Fruit fly (Drosophila melanogaster): ENCODE measurements around the gene PTPMT1.
A peak's percentile ranks its signal among the peaks of the same experiment; 100 is the strongest.

PTPMT1 gene

DNA sequence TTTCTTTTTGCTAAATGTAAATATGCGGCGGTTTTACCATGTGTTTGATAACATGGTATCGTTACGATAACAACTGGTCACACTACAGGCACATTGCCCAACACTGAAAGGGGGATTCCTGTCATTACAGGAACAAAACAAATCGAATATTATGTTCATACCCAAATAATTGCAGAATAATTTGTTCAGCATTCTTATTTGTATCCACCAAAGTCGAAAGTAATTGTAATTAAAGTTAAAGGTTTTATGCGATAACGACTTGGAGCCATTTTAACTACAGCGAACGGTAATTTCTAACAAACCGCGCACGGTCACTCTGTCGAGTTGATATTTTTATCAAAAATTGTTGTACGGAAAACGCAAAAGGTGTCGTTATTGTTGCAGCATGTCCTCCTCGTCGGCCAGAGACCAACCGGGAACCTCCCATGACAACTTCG is 9.3 kb downstream of the PTPMT1 start, which contains the start of the genes CG10214 and CG10375 (continued):
- TF ChIP-seq bbx (GFP tag; IDR thresholded peaks at IDR 0.05; ENCODE audit: partially characterized antibody) (no peak), CG6791 (GFP tag; IDR thresholded peaks at IDR 0.05; ENCODE audit: partially characterized antibody) (no peak), fu2 (GFP tag; optimal IDR thresholded peaks at IDR 0.05) (peak; percentile 79), CG7987 (GFP tag; optimal IDR thresholded peaks at IDR 0.05) (peak; percentile 64), fru (optimal IDR thresholded peaks at IDR 0.05) (no peak), Dll (GFP tag; IDR thresholded peaks at IDR 0.05; ENCODE audit: partially characterized antibody) (peak; percentile 61; the same call in 2 of the 4 replicates), Sry-β (GFP tag; optimal IDR thresholded peaks at IDR 0.05) (no peak), eve (GFP tag; optimal IDR thresholded peaks at IDR 0.05) (no peak), Ets97D (GFP tag; optimal IDR thresholded peaks at IDR 0.05) (peak; percentile 87), CG16863 (GFP tag; optimal IDR thresholded peaks at IDR 0.05) (peak; percentile 76), CG14860 (GFP tag; IDR thresholded peaks at IDR 0.05; ENCODE audit: partially characterized antibody) (0 out of 3 replicates have a peak, but pooled peaks have one; percentile 18), pb (GFP tag; optimal IDR thresholded peaks at IDR 0.05) (peak; percentile 55), pan (optimal IDR thresholded peaks at IDR 0.05) (no peak), pan (GFP tag; optimal IDR thresholded peaks at IDR 0.05 in 1 of 2, IDR thresholded peaks at IDR 0.05 in 1 of 2) (peak in 1 of 2 experiments; percentile 74), Ravus (GFP tag; IDR thresholded peaks at IDR 0.05) (no peak), pita (GFP tag; optimal IDR thresholded peaks at IDR 0.05) (no peak), ash1 (GFP tag; optimal IDR thresholded peaks at IDR 0.05) (no peak), sob (GFP tag; IDR thresholded peaks at IDR 0.05) (peak; percentile 73; the same call in 1 of the 2 replicates), fd96Cb (tag; optimal IDR thresholded peaks at IDR 0.05) (peak; percentile 26), CG7839 (tag; optimal IDR thresholded peaks at IDR 0.05) (peak; percentile 71), Ets65A (GFP tag) (peak; percentile 97), hb (GFP tag; IDR thresholded peaks at IDR 0.05; ENCODE audit: partially characterized antibody) (no peak), HmgZ (tag; optimal IDR thresholded peaks at IDR 0.05) (peak; percentile 85), Mrtf (GFP tag; IDR thresholded peaks at IDR 0.05) (no peak), klu (GFP tag; IDR thresholded peaks at IDR 0.05) (no peak; the same call in 1 of the 2 replicates), CG1024 (GFP tag; IDR thresholded peaks at IDR 0.05) (no peak), CG5245 (GFP tag; optimal IDR thresholded peaks at IDR 0.05) (peak; percentile 42), nau (GFP tag; optimal IDR thresholded peaks at IDR 0.05) (no peak), zf30C (GFP tag; optimal IDR thresholded peaks at IDR 0.05) (no peak), Lpt (GFP tag; optimal IDR thresholded peaks at IDR 0.05) (no peak), CG11093 (GFP tag; IDR thresholded peaks at IDR 0.05) (no peak), Lhr (GFP tag; optimal IDR thresholded peaks at IDR 0.05) (peak; percentile 53), CG9817 (tag; optimal IDR thresholded peaks at IDR 0.05) (peak; percentile 66), CG14014 (GFP tag; IDR thresholded peaks at IDR 0.05) (0 out of 2 replicates have a peak, but pooled peaks have one; percentile 40), vfl (GFP tag; optimal IDR thresholded peaks at IDR 0.05) (peak; percentile 69), CG31441 (GFP tag; IDR thresholded peaks at IDR 0.05) (no peak; the same call in none of the 2 replicates), CG17385 (GFP tag; optimal IDR thresholded peaks at IDR 0.05) (peak; percentile 64), danr (GFP tag; IDR thresholded peaks at IDR 0.05) (0 out of 2 replicates have a peak, but pooled peaks have one; percentile 23), sug (tag; optimal IDR thresholded peaks at IDR 0.05) (peak; percentile 72), Dref (GFP tag; IDR thresholded peaks at IDR 0.05) (peak; percentile 49), Med (GFP tag) (peak; percentile 98), CG18476 (GFP tag; optimal IDR thresholded peaks at IDR 0.05) (peak; percentile 46), ERR (GFP tag; optimal IDR thresholded peaks at IDR 0.05) (peak; percentile 73), Drgx (GFP tag; IDR thresholded peaks at IDR 0.05) (peak; percentile 47; the same call in 1 of the 2 replicates), dysf (GFP tag; IDR thresholded peaks at IDR 0.05) (peak; percentile 64), gcm2 (GFP tag; optimal IDR thresholded peaks at IDR 0.05) (peak; percentile 24), inv (GFP tag; IDR thresholded peaks at IDR 0.05; ENCODE audit: partially characterized antibody) (no peak), CG12104 (GFP tag; optimal IDR thresholded peaks at IDR 0.05) (peak; percentile 27), Doc2 (GFP tag; IDR thresholded peaks at IDR 0.05) (no peak), dati (GFP tag; IDR thresholded peaks at IDR 0.05) (no peak), CG9215 (GFP tag; IDR thresholded peaks at IDR 0.05) (peak; percentile 57; the same call in 1 of the 2 replicates), ftz-f1 (GFP tag; optimal IDR thresholded peaks at IDR 0.05) (peak; percentile 25)
